Fruit fly (Drosophila melanogaster) whole organism, embryonic: ENCODE data around the gene CG10638.
A peak's percentile ranks its signal among the peaks of the same experiment; 100 is the strongest.

Experiments
- Blimp-1 ChIP-seq: fragments of 200-800 bp; sonication (Bioruptor generic); optimal IDR thresholded peaks from 3 replicates; lab custom pipeline; 2018; ENCODE audit warnings: missing biosample characterization, missing genetic modification characterization, mild to moderate bottlenecking, moderate library complexity, missing genetic modification reagents
- CG11247 ChIP-seq: fragments of 200-800 bp; sonication (Bioruptor generic); IDR thresholded peaks from 2 replicates; pipeline ENCODE4 v1.3.6; 2022; ENCODE audit warnings: missing biosample characterization, missing genetic modification characterization
- CG11398 ChIP-seq: fragments of 200-800 bp; sonication (Bioruptor generic); optimal IDR thresholded peaks from 2 replicates; lab custom pipeline; 2016; ENCODE audit warnings: missing biosample characterization, missing genetic modification characterization
- CG1233 ChIP-seq: fragments of 200-800 bp; sonication (Bioruptor generic); optimal IDR thresholded peaks from 4 replicates; lab custom pipeline; 2018; ENCODE audit warnings: missing biosample characterization, mild to moderate bottlenecking, missing genetic modification characterization
- CG14014 ChIP-seq: fragments of 200-800 bp; sonication (Bioruptor generic); IDR thresholded peaks from 2 replicates; pipeline ENCODE4 v1.3.6; 2022; ENCODE audit warnings: missing biosample characterization, missing genetic modification characterization
- CG15269 ChIP-seq: fragments of 200-800 bp; sonication (Bioruptor generic); optimal IDR thresholded peaks from 2 replicates; lab custom pipeline; 2018; ENCODE audit warnings: missing biosample characterization, mild to moderate bottlenecking, missing genetic modification characterization, moderate library complexity
- CG2712 ChIP-seq: fragments of 200-800 bp; optimal IDR thresholded peaks from 3 replicates; lab custom pipeline; 2019; ENCODE audit warnings: missing biosample characterization, mild to moderate bottlenecking, missing genetic modification characterization, moderate library complexity
- CG31224 ChIP-seq: fragments of 200-800 bp; sonication (Bioruptor generic); IDR thresholded peaks from 2 replicates; pipeline ENCODE4 v1.3.6; 2022; ENCODE audit warnings: missing biosample characterization, missing genetic modification characterization
- CG31441 ChIP-seq: fragments of 200-800 bp; sonication (Bioruptor generic); IDR thresholded peaks from 2 replicates; pipeline ENCODE4 v1.3.6; 2022; ENCODE audit warnings: missing biosample characterization, missing genetic modification characterization
- CG33213 ChIP-seq: fragments of 200-800 bp; sonication (Bioruptor generic); optimal IDR thresholded peaks from 3 replicates; lab custom pipeline; 2016; ENCODE audit warnings: missing biosample characterization, missing genetic modification characterization
- CG3838 ChIP-seq: fragments of 200-800 bp; sonication (Bioruptor generic); optimal IDR thresholded peaks from 3 replicates; lab custom pipeline; 2016; ENCODE audit warnings: missing biosample characterization, missing genetic modification characterization
- CG4730 ChIP-seq: fragments of 200-800 bp; sonication (Bioruptor generic); IDR thresholded peaks from 2 replicates; pipeline ENCODE4 v1.3.6; 2022; ENCODE audit warnings: missing biosample characterization, missing genetic modification characterization
- CG5180 ChIP-seq: fragments of 200-800 bp; sonication (Bioruptor generic); optimal IDR thresholded peaks from 3 replicates; lab custom pipeline; 2017; ENCODE audit warnings: missing biosample characterization, missing genetic modification characterization, mild to moderate bottlenecking, moderate library complexity, missing genetic modification reagents
- CG6175 ChIP-seq: fragments of 200-800 bp; sonication (Bioruptor generic); IDR thresholded peaks from 3 replicates; pipeline ENCODE4 v1.3.6; 2022; ENCODE audit warnings: missing biosample characterization, missing genetic modification characterization
- CG8290 ChIP-seq, 3 experiments: fragments of 200-800 bp; sonication (Bioruptor generic); optimal IDR thresholded peaks; 2 replicates each; lab custom pipeline; 2016 to 2019; ENCODE audit warnings: missing biosample characterization in 3 of 3, missing genetic modification characterization in 3 of 3, mild to moderate bottlenecking in 2 of 3, moderate library complexity in 1 of 3
- Fer3 ChIP-seq: fragments of 200-800 bp; sonication (Bioruptor generic); optimal IDR thresholded peaks from 2 replicates; lab custom pipeline; 2018; ENCODE audit warnings: missing biosample characterization, mild to moderate bottlenecking, missing genetic modification characterization, moderate library complexity
- GATAe ChIP-seq: fragments of 200-800 bp; sonication (Bioruptor generic); conservative IDR thresholded peaks from 2 replicates; pipeline ENCODE4 v1.3.6; 2022; ENCODE audit warnings: missing biosample characterization, missing genetic modification characterization
- HmgZ ChIP-seq: fragments of 200-800 bp; sonication (Bioruptor generic); optimal IDR thresholded peaks from 2 replicates; lab custom pipeline; 2018; ENCODE audit warnings: missing biosample characterization, mild to moderate bottlenecking, missing genetic modification characterization
- Kr ChIP-seq: fragments of 200-800 bp; sonication (Bioruptor generic); optimal IDR thresholded peaks from 2 replicates; lab custom pipeline; 2017; ENCODE audit warnings: missing biosample characterization, mild to moderate bottlenecking, missing genetic modification characterization
- Mad ChIP-seq: fragments of 200-800 bp; sonication (Bioruptor generic); optimal IDR thresholded peaks from 2 replicates; lab custom pipeline; 2016; ENCODE audit warnings: missing biosample characterization, missing genetic modification characterization
- Med ChIP-seq: fragments of 200-800 bp; sonication (Bioruptor generic); peaks from one replicate; lab custom pipeline; 2016; ENCODE audit warnings: missing biosample characterization, missing genetic modification characterization, mild to moderate bottlenecking, inconsistent platforms, moderate library complexity
- NC2β ChIP-seq: fragments of 200-800 bp; sonication (Bioruptor generic); optimal IDR thresholded peaks from 2 replicates; lab custom pipeline; 2016; ENCODE audit warnings: missing biosample characterization, missing genetic modification characterization
- Scr ChIP-seq: fragments of 200-800 bp; sonication (Bioruptor generic); IDR thresholded peaks from 2 replicates; pipeline ENCODE4 v1.3.6; 2022; ENCODE audit warnings: missing biosample characterization, missing genetic modification characterization; ENCODE audit not compliant: partially characterized antibody
- TFAM ChIP-seq: fragments of 200-800 bp; sonication (Bioruptor generic); optimal IDR thresholded peaks from 2 replicates; lab custom pipeline; 2017; ENCODE audit warnings: missing biosample characterization, missing genetic modification characterization, inconsistent platforms
- ac ChIP-seq: fragments of 200-800 bp; sonication (Bioruptor generic); optimal IDR thresholded peaks from 3 replicates; lab custom pipeline; 2017; ENCODE audit warnings: missing biosample characterization, mild to moderate bottlenecking, missing genetic modification characterization
- aop ChIP-seq: fragments of 200-800 bp; sonication (Bioruptor generic); IDR thresholded peaks from 2 replicates; pipeline ENCODE4 v1.3.6; 2022; ENCODE audit warnings: missing biosample characterization, missing genetic modification characterization
- bbx ChIP-seq: fragments of 200-800 bp; sonication (Bioruptor generic); IDR thresholded peaks from 2 replicates; pipeline ENCODE4 v1.3.6; 2022; ENCODE audit warnings: missing biosample characterization, missing genetic modification characterization; ENCODE audit not compliant: partially characterized antibody
- crc ChIP-seq: fragments of 200-800 bp; sonication (Bioruptor generic); optimal IDR thresholded peaks from 2 replicates; lab custom pipeline; 2016; ENCODE audit warnings: missing biosample characterization, missing genetic modification characterization
- da ChIP-seq: fragments of 200-800 bp; sonication (Bioruptor generic); optimal IDR thresholded peaks from 2 replicates; lab custom pipeline; 2016; ENCODE audit warnings: missing biosample characterization, missing genetic modification characterization
- dan ChIP-seq: fragments of 200-800 bp; sonication (Bioruptor generic); IDR thresholded peaks from 2 replicates; pipeline ENCODE4 v1.3.6; 2022; ENCODE audit warnings: missing biosample characterization, missing genetic modification characterization
- dpn ChIP-seq, 2 experiments: fragments of 200-800 bp; sonication (Bioruptor generic); optimal IDR thresholded peaks; 3 replicates each; lab custom pipeline; 2016; ENCODE audit warnings: missing biosample characterization in 2 of 2, missing genetic modification characterization in 2 of 2
- emc ChIP-seq: fragments of 200-800 bp; sonication (Bioruptor generic); optimal IDR thresholded peaks from 2 replicates; lab custom pipeline; 2016; ENCODE audit warnings: missing biosample characterization, missing genetic modification characterization
- esg ChIP-seq: fragments of 200-800 bp; sonication (Bioruptor generic); conservative IDR thresholded peaks from 2 replicates; pipeline ENCODE4 v1.3.6; 2022; ENCODE audit warnings: missing biosample characterization, missing genetic modification characterization
- ewg ChIP-seq: fragments of 200-800 bp; sonication (Bioruptor generic); optimal IDR thresholded peaks from 3 replicates; lab custom pipeline; 2017; ENCODE audit warnings: mild to moderate bottlenecking, missing biosample characterization, missing genetic modification reagents, missing genetic modification characterization
- hb ChIP-seq: fragments of 200-800 bp; sonication (Bioruptor generic); IDR thresholded peaks from 3 replicates; pipeline ENCODE4 v1.3.6; 2022; ENCODE audit warnings: missing biosample characterization, missing genetic modification characterization; ENCODE audit not compliant: partially characterized antibody
- ken ChIP-seq: fragments of 200-800 bp; sonication (Bioruptor generic); IDR thresholded peaks from 3 replicates; pipeline ENCODE4 v1.3.6; 2022; ENCODE audit warnings: missing biosample characterization, missing genetic modification characterization
- mam ChIP-seq: fragments of 200-800 bp; sonication (Bioruptor generic); optimal IDR thresholded peaks from 3 replicates; lab custom pipeline; 2016; ENCODE audit warnings: missing biosample characterization, missing genetic modification characterization
- nerfin-2 ChIP-seq: fragments of 200-800 bp; sonication (Bioruptor generic); IDR thresholded peaks from 2 replicates; pipeline ENCODE4 v1.3.6; 2022; ENCODE audit warnings: missing biosample characterization, missing genetic modification characterization; ENCODE audit not compliant: partially characterized antibody
- org-1 ChIP-seq: fragments of 200-800 bp; sonication (Bioruptor generic); optimal IDR thresholded peaks from 2 replicates; lab custom pipeline; 2017; ENCODE audit warnings: missing biosample characterization, missing genetic modification characterization
- pan ChIP-seq, 4 experiments: fragments of >200 bp in 3 of 4; fragments of 200-800 bp in 1 of 4; sonication (Bioruptor generic) in 1 of 4; optimal IDR thresholded peaks in 3 of 4; IDR thresholded peaks in 1 of 4; 2 replicates each; pipeline versions ENCODE4 v1.3.6 to Lab custom; 2017 to 2022; ENCODE audit warnings: missing biosample characterization in 2 of 4, missing genetic modification characterization in 2 of 4, mixed read lengths in 1 of 4
- pros ChIP-seq: fragments of 200-800 bp; sonication (Bioruptor generic); optimal IDR thresholded peaks from 3 replicates; lab custom pipeline; 2019; ENCODE audit warnings: missing biosample characterization, mild to moderate bottlenecking, missing genetic modification characterization, moderate library complexity
- salm ChIP-seq: fragments of 200-800 bp; sonication (Bioruptor generic); optimal IDR thresholded peaks from 2 replicates; lab custom pipeline; 2018; ENCODE audit warnings: missing biosample characterization, mild to moderate bottlenecking, missing genetic modification characterization
- sens-2 ChIP-seq: fragments of 200-800 bp; sonication (Bioruptor generic); IDR thresholded peaks from 2 replicates; pipeline ENCODE4 v1.3.6; 2022; ENCODE audit warnings: missing biosample characterization, missing genetic modification characterization
- sisA ChIP-seq: fragments of 200-800 bp; sonication (Bioruptor generic); IDR thresholded peaks from 2 replicates; pipeline ENCODE4 v1.3.6; 2022; ENCODE audit warnings: missing biosample characterization, missing genetic modification characterization
- so ChIP-seq: fragments of 200-800 bp; sonication (Bioruptor generic); IDR thresholded peaks from 3 replicates; pipeline ENCODE4 v1.3.6; 2022; ENCODE audit warnings: missing biosample characterization, missing genetic modification characterization
- sqz ChIP-seq: fragments of 200-800 bp; sonication (Bioruptor generic); optimal IDR thresholded peaks from 3 replicates; lab custom pipeline; 2018; ENCODE audit warnings: missing biosample characterization, mild to moderate bottlenecking, missing genetic modification characterization
- ssp ChIP-seq: fragments of 200-800 bp; sonication (Bioruptor generic); IDR thresholded peaks from 2 replicates; pipeline ENCODE4 v1.3.6; 2022; ENCODE audit warnings: missing biosample characterization, missing genetic modification characterization
- stc ChIP-seq: fragments of 200-800 bp; sonication (Bioruptor generic); IDR thresholded peaks from 2 replicates; pipeline ENCODE4 v1.3.6; 2022; ENCODE audit warnings: missing biosample characterization, missing genetic modification characterization
- tll ChIP-seq, 2 experiments: fragments of 200-800 bp in 1 of 2; fragments of >200 bp in 1 of 2; sonication (Bioruptor generic) in 1 of 2; optimal IDR thresholded peaks; 2 replicates each; lab custom pipeline; 2017 to 2019; ENCODE audit warnings: missing biosample characterization in 2 of 2, missing genetic modification characterization in 2 of 2, mild to moderate bottlenecking in 1 of 2, moderate library complexity in 1 of 2
- vnd ChIP-seq: fragments of 200-800 bp; sonication (Bioruptor generic); IDR thresholded peaks from 3 replicates; pipeline ENCODE4 v1.3.6; 2022; ENCODE audit warnings: missing biosample characterization, missing genetic modification characterization; ENCODE audit not compliant: partially characterized antibody

Gene CG10638

dm6 chr3L:12501249-12501648 is at the start of gene CG10638, which contains the start of gene CG10681 (continued):
- peak in 1 of 2 experiments; percentile 50 for TF ChIP-seq dpn (GFP tag; optimal IDR thresholded peaks at IDR 0.05; lab: Kevin White, UChicago)
- no peak for TF ChIP-seq dan (GFP tag; lab: Robert Waterston, UW)
- no peak for TF ChIP-seq sens-2 (GFP tag; lab: Robert Waterston, UW)
- TF ChIP-seq sqz (GFP tag; lab: Kevin White, UChicago) = peak; percentile 97
- no peak for TF ChIP-seq CG6175
- no peak for TF ChIP-seq CG33213 (GFP tag; lab: Kevin White, UChicago)
- no peak for TF ChIP-seq sisA (GFP tag; lab: Robert Waterston, UW)
- TF ChIP-seq Blimp-1 = peak; percentile 41
- no peak for TF ChIP-seq Kr
- TF ChIP-seq so (GFP tag; lab: Robert Waterston, UW) = no peak
- no peak; the same call in 1 of the 2 replicates for TF ChIP-seq CG4730 (GFP tag; lab: Robert Waterston, UW)
- TF ChIP-seq pan (optimal IDR thresholded peaks at IDR 0.05; lab: Kevin White, UChicago) = no peak
- no peak for TF ChIP-seq pan (GFP tag; optimal IDR thresholded peaks at IDR 0.05 in 1 of 2, IDR thresholded peaks at IDR 0.05 in 1 of 2)
- TF ChIP-seq CG14014 (GFP tag; lab: Robert Waterston, UW) = no peak
- no peak for TF ChIP-seq ewg
- TF ChIP-seq CG5180 (GFP tag; lab: Kevin White, UChicago) = no peak
- peak; percentile 28 for TF ChIP-seq NC2β (GFP tag; lab: Kevin White, UChicago)
- no peak for TF ChIP-seq tll (GFP tag; optimal IDR thresholded peaks at IDR 0.05; lab: Kevin White, UChicago)
- no peak for TF ChIP-seq GATAe (GFP tag; lab: Robert Waterston, UW)
- TF ChIP-seq vnd = no peak
- no peak for TF ChIP-seq CG11247
- TF ChIP-seq Med (GFP tag; lab: Kevin White, UChicago) = peak; percentile 79
- no peak for TF ChIP-seq mam (GFP tag; lab: Kevin White, UChicago)
- peak; percentile 62 for TF ChIP-seq HmgZ (tag; lab: Kevin White, UChicago)
- TF ChIP-seq hb (GFP tag; lab: Robert Waterston, UW) = no peak
- TF ChIP-seq Scr = 0 out of 2 replicates have a peak, but pooled peaks have one; percentile 11
- TF ChIP-seq CG31441 (GFP tag; lab: Robert Waterston, UW) = peak; percentile 50
- no peak for TF ChIP-seq CG3838 (GFP tag; lab: Kevin White, UChicago)
- peak; percentile 71 for TF ChIP-seq CG8290 (GFP tag; optimal IDR thresholded peaks at IDR 0.05; lab: Kevin White, UChicago)
- TF ChIP-seq CG8290 (tag; optimal IDR thresholded peaks at IDR 0.05; lab: Kevin White, UChicago) = no peak
- TF ChIP-seq CG11398 (GFP tag; lab: Kevin White, UChicago) = no peak
- no peak for TF ChIP-seq ac (GFP tag; lab: Kevin White, UChicago)
- TF ChIP-seq salm (tag; lab: Kevin White, UChicago) = no peak
- no peak for TF ChIP-seq bbx (GFP tag; lab: Robert Waterston, UW)
- TF ChIP-seq CG15269 = peak; percentile 39
- TF ChIP-seq da (GFP tag; lab: Kevin White, UChicago) = no peak
- TF ChIP-seq Mad (GFP tag; lab: Kevin White, UChicago) = no peak
- TF ChIP-seq Fer3 (tag; lab: Kevin White, UChicago) = peak; percentile 25
- peak; percentile 54 for TF ChIP-seq CG2712 (tag; lab: Kevin White, UChicago)
- TF ChIP-seq nerfin-2 (GFP tag; lab: Robert Waterston, UW) = no peak
- TF ChIP-seq ssp (GFP tag; lab: Robert Waterston, UW) = no peak
- TF ChIP-seq org-1 = no peak
- TF ChIP-seq pros (GFP tag; lab: Kevin White, UChicago) = no peak
- no peak for TF ChIP-seq esg (GFP tag; lab: Robert Waterston, UW)
- no peak for TF ChIP-seq emc (GFP tag; lab: Kevin White, UChicago)
- TF ChIP-seq ken (GFP tag; lab: Robert Waterston, UW) = no peak; the same call in 2 of the 3 replicates
- TF ChIP-seq stc (GFP tag; lab: Robert Waterston, UW) = no peak
- no peak for TF ChIP-seq CG31224 (GFP tag; lab: Robert Waterston, UW)
- no peak for TF ChIP-seq crc (GFP tag; lab: Kevin White, UChicago)
- TF ChIP-seq CG1233 (GFP tag; lab: Kevin White, UChicago) = no peak
- TF ChIP-seq aop = no peak
- no peak for TF ChIP-seq TFAM
